Worm (Caenorhabditis elegans) whole organism, late embryonic: Measurements from ENCODE around the gene ZK180.8.

Source experiments
- C08G9.2 ChIP-seq: sonication (generic microtip); optimal IDR thresholded peaks from 2 replicates; lab custom pipeline; 2016; ENCODE audit warnings: mild to moderate bottlenecking, missing genetic modification characterization, moderate library complexity, missing compliant biosample characterization
- C38D4.7 ChIP-seq: fragments of 200-800 bp; sonication (Bioruptor generic); optimal IDR thresholded peaks from 2 replicates; lab custom pipeline; 2018; ENCODE audit warnings: mild to moderate bottlenecking, missing genetic modification characterization, moderate library complexity, missing compliant biosample characterization
- K02D7.2 ChIP-seq: sonication (generic microtip); optimal IDR thresholded peaks from 2 replicates; lab custom pipeline; 2017; ENCODE audit warnings: mild to moderate bottlenecking, missing genetic modification characterization, missing compliant biosample characterization
- K09A11.1 ChIP-seq: sonication (generic microtip); optimal IDR thresholded peaks from 2 replicates; lab custom pipeline; 2017; ENCODE audit warnings: antibody characterized with exemption, mild to moderate bottlenecking, missing genetic modification characterization, missing compliant biosample characterization; ENCODE audit not compliant: insufficient read depth
- T23F11.4 ChIP-seq: fragments of 200-800 bp; sonication (Bioruptor generic); optimal IDR thresholded peaks from 2 replicates; lab custom pipeline; 2018; ENCODE audit warnings: mild to moderate bottlenecking, missing genetic modification characterization, missing compliant biosample characterization
- ama-1 ChIP-seq: fragments of 150-350 bp; optimal IDR thresholded peaks from 2 replicates; lab custom pipeline; 2014
- ceh-14 ChIP-seq: sonication (generic microtip); optimal IDR thresholded peaks from 2 replicates; lab custom pipeline; 2016; ENCODE audit warnings: missing genotype, missing genetic modification characterization, missing compliant biosample characterization
- ceh-18 ChIP-seq: sonication (generic microtip); optimal IDR thresholded peaks from 2 replicates; lab custom pipeline; 2016; ENCODE audit warnings: missing genetic modification characterization, missing compliant biosample characterization
- ceh-19 ChIP-seq: fragments of 200-800 bp; sonication (Bioruptor generic); optimal IDR thresholded peaks from 2 replicates; lab custom pipeline; 2018; ENCODE audit warnings: mild to moderate bottlenecking, missing genetic modification characterization, missing compliant biosample characterization
- ceh-31 ChIP-seq: sonication (generic microtip); optimal IDR thresholded peaks from 2 replicates; lab custom pipeline; 2016; ENCODE audit warnings: missing genetic modification characterization, missing compliant biosample characterization
- ceh-34 ChIP-seq: sonication (generic microtip); optimal IDR thresholded peaks from 2 replicates; lab custom pipeline; 2016; ENCODE audit warnings: mild to moderate bottlenecking, missing genetic modification characterization, missing compliant biosample characterization
- ceh-45 ChIP-seq: fragments of 200-800 bp; sonication (Bioruptor generic); IDR thresholded peaks from 2 replicates; pipeline ENCODE4 v1.3.6; 2022; ENCODE audit warnings: missing genetic modification reagents, missing genetic modification characterization, missing compliant biosample characterization
- ceh-9 ChIP-seq: sonication (generic microtip); optimal IDR thresholded peaks from 2 replicates; lab custom pipeline; 2016; ENCODE audit warnings: mild to moderate bottlenecking, missing genetic modification characterization, inconsistent platforms, missing compliant biosample characterization
- elt-4 ChIP-seq: sonication (generic microtip); optimal IDR thresholded peaks from 2 replicates; lab custom pipeline; 2016; ENCODE audit warnings: missing genetic modification characterization, missing compliant biosample characterization
- fax-1 ChIP-seq: sonication (generic microtip); optimal IDR thresholded peaks from 2 replicates; lab custom pipeline; 2016; ENCODE audit warnings: missing genotype, missing genetic modification characterization, missing compliant biosample characterization
- fkh-10 ChIP-seq: fragments of 150-350 bp; optimal IDR thresholded peaks from 2 replicates; lab custom pipeline; 2014; ENCODE audit warnings: missing biosample characterization, missing genetic modification reagents, missing genetic modification characterization
- gmeb-2 ChIP-seq: sonication (generic microtip); optimal IDR thresholded peaks from 2 replicates; lab custom pipeline; 2016; ENCODE audit warnings: missing genetic modification characterization, inconsistent platforms, missing compliant biosample characterization
- hlh-30 ChIP-seq: sonication (generic microtip); optimal IDR thresholded peaks from 2 replicates; lab custom pipeline; 2017; ENCODE audit warnings: antibody characterized with exemption, missing genetic modification characterization, missing compliant biosample characterization; ENCODE audit not compliant: insufficient read depth
- hlh-8 ChIP-seq: sonication (generic microtip); optimal IDR thresholded peaks from 2 replicates; lab custom pipeline; 2016; ENCODE audit warnings: missing genotype, missing genetic modification characterization, missing compliant biosample characterization
- lim-6 ChIP-seq: sonication (generic microtip); optimal IDR thresholded peaks from 2 replicates; lab custom pipeline; 2016; ENCODE audit warnings: missing genetic modification characterization, missing compliant biosample characterization
- nhr-232 ChIP-seq: sonication (generic microtip); optimal IDR thresholded peaks from 2 replicates; lab custom pipeline; 2016; ENCODE audit warnings: missing genetic modification characterization, missing compliant biosample characterization
- pat-9 ChIP-seq: fragments of 200-800 bp; sonication (Bioruptor generic); optimal IDR thresholded peaks from 2 replicates; lab custom pipeline; 2018; ENCODE audit warnings: mild to moderate bottlenecking, missing genetic modification characterization, moderate library complexity, missing compliant biosample characterization
- pha-2 ChIP-seq: sonication (generic microtip); optimal IDR thresholded peaks from 2 replicates; lab custom pipeline; 2017; ENCODE audit warnings: mild to moderate bottlenecking, missing genetic modification characterization, missing compliant biosample characterization
- pros-1 ChIP-seq: fragments of 150-350 bp; optimal IDR thresholded peaks from 2 replicates; lab custom pipeline; 2014; ENCODE audit warnings: missing biosample characterization, missing genetic modification reagents, missing genetic modification characterization
- ref-2 ChIP-seq: sonication (generic microtip); optimal IDR thresholded peaks from 2 replicates; lab custom pipeline; 2016; ENCODE audit warnings: missing genetic modification characterization, missing compliant biosample characterization
- sdc-2 ChIP-seq: sonication (generic microtip); optimal IDR thresholded peaks from 2 replicates; lab custom pipeline; 2016; ENCODE audit warnings: missing genotype, missing genetic modification characterization, missing compliant biosample characterization
- sox-2 ChIP-seq: fragments of 200-800 bp; sonication (Bioruptor generic); IDR thresholded peaks from 2 replicates; pipeline ENCODE4 v1.3.6; 2022; ENCODE audit warnings: missing genetic modification reagents, missing genetic modification characterization, missing compliant biosample characterization
- sox-4 ChIP-seq: sonication (generic microtip); optimal IDR thresholded peaks from 2 replicates; lab custom pipeline; 2017; ENCODE audit warnings: mild to moderate bottlenecking, missing genetic modification characterization, inconsistent platforms, missing compliant biosample characterization
- tbx-2 ChIP-seq: sonication (generic microtip); optimal IDR thresholded peaks from 2 replicates; lab custom pipeline; 2016; ENCODE audit warnings: missing genetic modification characterization, missing compliant biosample characterization
- unc-3 ChIP-seq, 2 experiments: fragments of 200-800 bp in 1 of 2; sonication (Bioruptor generic) in 1 of 2; sonication (generic microtip) in 1 of 2; conservative IDR thresholded peaks in 1 of 2; optimal IDR thresholded peaks in 1 of 2; 2 replicates each; pipeline versions ENCODE4 v1.3.6 to Lab custom; 2016 to 2022; ENCODE audit warnings: missing compliant biosample characterization in 2 of 2, missing genetic modification characterization in 2 of 2, missing genetic modification reagents in 1 of 2
- unc-42 ChIP-seq: sonication (generic microtip); optimal IDR thresholded peaks from 2 replicates; lab custom pipeline; 2016; ENCODE audit warnings: missing genotype, missing genetic modification characterization, missing compliant biosample characterization
- unc-86 ChIP-seq: sonication (generic microtip); optimal IDR thresholded peaks from 2 replicates; lab custom pipeline; 2016; ENCODE audit warnings: missing genetic modification characterization, missing compliant biosample characterization

The ZK180.8 gene

ce11 chrIV:4469770-4470709 is 41.5 kb downstream of the ZK180.8 start:
- TF ChIP-seq fax-1: no peak
- TF ChIP-seq unc-86 (tag; lab: Kevin White, UChicago): no peak
- no peak for TF ChIP-seq ceh-14
- no peak for TF ChIP-seq ceh-45 (GFP tag; lab: Robert Waterston, UW)
- no peak for TF ChIP-seq pat-9 (tag; lab: Kevin White, UChicago)
- TF ChIP-seq gmeb-2 (tag; lab: Kevin White, UChicago): no peak
- no peak for TF ChIP-seq nhr-232 (tag; lab: Kevin White, UChicago)
- TF ChIP-seq sox-4 (tag; lab: Kevin White, UChicago): no peak
- no peak for TF ChIP-seq C08G9.2
- peak; percentile 89 for TF ChIP-seq hlh-30 (tag; lab: Kevin White, UChicago)
- TF ChIP-seq unc-3 (GFP tag; conservative IDR thresholded peaks at IDR 0.05; lab: Robert Waterston, UW): no peak
- no peak for TF ChIP-seq unc-3 (tag; optimal IDR thresholded peaks at IDR 0.05; lab: Kevin White, UChicago)
- TF ChIP-seq pha-2 (tag; lab: Kevin White, UChicago): no peak
- no peak for TF ChIP-seq ceh-19 (GFP tag; lab: Kevin White, UChicago)
- no peak for TF ChIP-seq K09A11.1
- TF ChIP-seq ceh-18 (tag; lab: Kevin White, UChicago): peak; percentile 6
- no peak for TF ChIP-seq T23F11.4 (GFP tag; lab: Kevin White, UChicago)
- no peak for TF ChIP-seq hlh-8 (tag; lab: Kevin White, UChicago)
- TF ChIP-seq ref-2 (tag; lab: Kevin White, UChicago): no peak
- no peak for TF ChIP-seq tbx-2 (tag; lab: Kevin White, UChicago)
- TF ChIP-seq sox-2 (GFP tag; lab: Robert Waterston, UW): no peak
- no peak for TF ChIP-seq sdc-2 (tag; lab: Kevin White, UChicago)
- TF ChIP-seq ceh-9 (tag; lab: Kevin White, UChicago): no peak
- no peak for TF ChIP-seq fkh-10 (GFP tag; lab: Kevin White, UChicago)
- no peak for TF ChIP-seq pros-1
- TF ChIP-seq ceh-31: peak; percentile 19

- TF ChIP-seq pha-2 (tag; lab: Kevin White, UChicago) (no peak), lim-6 (no peak), ceh-34 (tag; lab: Kevin White, UChicago) (no peak), sdc-2 (tag; lab: Kevin White, UChicago) (no peak), unc-42 (tag; lab: Kevin White, UChicago) (no peak), C38D4.7 (GFP tag; lab: Kevin White, UChicago) (no peak), K09A11.1 (no peak), K02D7.2 (no peak)
Observed at ce11 chrIV:4469055-4469454, 42.5 kb downstream of the ZK180.8 start.

ce11 chrIV:4468046-4468727 is 43.3 kb downstream of the ZK180.8 start:
- TF ChIP-seq ama-1 (lab: Kevin White, UChicago): peak; percentile 40
- no peak for TF ChIP-seq elt-4 (tag; lab: Kevin White, UChicago)

- TF ChIP-seq tbx-2 (tag; lab: Kevin White, UChicago): no peak
- no peak for TF ChIP-seq unc-42 (tag; lab: Kevin White, UChicago)
Observed at ce11 chrIV:4465184-4465583, 46.3 kb downstream of the ZK180.8 start, which contains the start of gene M01H9.5. Gene M01H9.5 (plus strand): TSS chrIV:4465484.
